Worm (Caenorhabditis elegans): ENCODE results near the gene ctf-4.

The ctf-4 gene

DNA sequence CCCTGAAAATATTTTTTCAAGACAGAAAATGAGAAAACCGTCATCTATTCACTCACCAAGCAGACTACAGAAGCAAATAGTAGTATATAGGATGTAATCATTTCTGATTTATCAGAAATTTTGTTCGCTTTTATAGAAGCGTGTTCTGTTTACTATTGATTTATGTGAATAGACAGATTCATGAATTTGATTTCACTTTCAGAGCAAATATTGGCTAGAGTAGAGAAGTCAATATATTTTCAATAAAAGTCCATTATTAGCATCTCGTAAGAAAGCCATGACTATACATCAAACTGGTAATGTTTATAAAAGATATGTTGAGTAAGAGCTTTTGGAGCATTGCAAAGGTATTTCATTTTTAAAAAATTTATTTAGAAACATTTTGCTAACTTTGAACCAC is 34.1 kb downstream of the ctf-4 start, which contains the start of gene scvp-1 (continued):
- TF ChIP-seq rpc-1 (optimal IDR thresholded peaks at IDR 0.05) (no peak), rpc-1 (tag; optimal IDR thresholded peaks at IDR 0.05) (no peak)

DNA sequence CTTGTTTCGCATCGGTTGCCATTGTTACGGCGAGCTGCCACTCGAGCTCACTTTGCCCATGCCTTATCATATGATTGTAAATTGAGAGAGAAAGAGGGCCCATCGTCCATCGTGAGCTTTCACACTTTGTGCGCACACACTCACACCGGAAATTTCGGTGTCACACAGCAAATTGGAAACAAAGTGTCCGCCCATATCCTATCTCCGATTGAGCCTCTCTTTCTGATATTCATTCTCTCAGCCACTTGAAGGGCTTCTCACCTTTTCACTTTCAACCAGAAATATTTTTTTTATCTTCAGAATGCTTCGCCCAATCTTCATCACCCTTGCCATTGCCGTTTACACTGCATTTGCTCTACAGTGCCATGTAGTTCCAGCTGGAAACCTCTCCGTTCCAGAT is 35.8 kb downstream of the ctf-4 start, which contains the start of gene F58B4.3:
Gene F58B4.3 (plus strand): TSS at position 301 of the 400 bp plus-strand sequence.
- TF ChIP-seq ekl-4 (GFP tag; IDR thresholded peaks at IDR 0.05): no peak
- no peak for TF ChIP-seq tlf-1 (GFP tag; optimal IDR thresholded peaks at IDR 0.05)

DNA sequence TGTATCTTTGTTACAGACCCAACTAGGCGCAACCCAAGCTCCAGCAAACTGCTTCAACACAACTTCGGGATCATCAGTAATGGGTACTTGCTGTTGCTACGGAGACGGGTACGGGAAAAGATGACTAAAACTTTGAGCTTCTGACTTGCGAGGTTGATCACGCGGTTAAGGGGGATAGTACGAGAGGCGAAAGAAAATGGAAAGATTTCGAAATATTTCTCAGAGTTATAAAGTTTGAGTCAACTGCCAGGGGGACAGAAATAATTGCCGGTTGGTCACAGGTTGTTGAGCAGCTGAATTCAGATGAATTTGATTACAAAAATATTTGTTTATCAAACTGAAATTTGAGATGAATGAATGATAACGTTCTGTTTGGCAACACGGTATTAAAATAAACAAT is 39.7 kb downstream of the ctf-4 start:
- TF ChIP-seq tbp1 (GFP tag; optimal IDR thresholded peaks at IDR 0.05) (no peak), pbrm-1 (GFP tag; IDR thresholded peaks at IDR 0.05) (no peak), sptf-2 (GFP tag; optimal IDR thresholded peaks at IDR 0.05) (no peak)

- TF ChIP-seq hmg-1.2 (GFP tag; IDR thresholded peaks at IDR 0.05) (no peak), nfya-2 (GFP tag; IDR thresholded peaks at IDR 0.05) (no peak), let-526 (GFP tag; IDR thresholded peaks at IDR 0.05) (no peak), ztf-25 (GFP tag; IDR thresholded peaks at IDR 0.05) (no peak), tlf-1 (GFP tag; optimal IDR thresholded peaks at IDR 0.05) (no peak), F55B11.4 (tag; optimal IDR thresholded peaks at IDR 0.05; ENCODE audit: borderline replicate concordance, insufficient read depth) (no peak), Y53F4B.3 (GFP tag; IDR thresholded peaks at IDR 0.05) (no peak), F33H1.4 (GFP tag; IDR thresholded peaks at IDR 0.05) (no peak), attf-6 (GFP tag; IDR thresholded peaks at IDR 0.05) (no peak), dpff-1 (tag; optimal IDR thresholded peaks at IDR 0.05) (no peak), ccch-3 (GFP tag; optimal IDR thresholded peaks at IDR 0.05) (no peak), chd-7 (tag; optimal IDR thresholded peaks at IDR 0.05) (no peak), B0035.1 (tag; optimal IDR thresholded peaks at IDR 0.05) (no peak), snpc-1.3 (tag; optimal IDR thresholded peaks at IDR 0.05; ENCODE audit: insufficient read depth) (no peak), ztf-22 (GFP tag; optimal IDR thresholded peaks at IDR 0.05) (no peak)
These were observed 40.6 kb downstream of the ctf-4 start, which contains the start of gene F58B4.6 for ce11 chrV:10924731-10925130. Gene F58B4.6 (plus strand): TSS chrV:10925031.

- no peak for TF ChIP-seq F37B4.10 (GFP tag; IDR thresholded peaks at IDR 0.05)
- TF ChIP-seq cebp-2 (GFP tag; IDR thresholded peaks at IDR 0.05): no peak
- no peak for TF ChIP-seq B0261.1 (tag; optimal IDR thresholded peaks at IDR 0.05)
- no peak for TF ChIP-seq D2030.7 (GFP tag; IDR thresholded peaks at IDR 0.05)
- TF ChIP-seq madf-8 (GFP tag; conservative IDR thresholded peaks at IDR 0.05): no peak
- TF ChIP-seq unc-62 (GFP tag; optimal IDR thresholded peaks at IDR 0.05): no peak
- no peak for TF ChIP-seq lir-1 (GFP tag; conservative IDR thresholded peaks at IDR 0.05)
- no peak for TF ChIP-seq zfh-2 (GFP tag; conservative IDR thresholded peaks at IDR 0.05)
- TF ChIP-seq ztf-26 (tag; optimal IDR thresholded peaks at IDR 0.05): no peak
- no peak for TF ChIP-seq snpc-1.3 (tag; optimal IDR thresholded peaks at IDR 0.05; ENCODE audit: insufficient read depth)
- no peak for TF ChIP-seq rec-8 (tag; optimal IDR thresholded peaks at IDR 0.05)
- TF ChIP-seq xnd-1 (tag; optimal IDR thresholded peaks at IDR 0.05): no peak
- no peak for TF ChIP-seq die-1 (tag; optimal IDR thresholded peaks at IDR 0.05)
- TF ChIP-seq ztf-18 (tag; optimal IDR thresholded peaks at IDR 0.05): no peak
- no peak for TF ChIP-seq rpc-1 (optimal IDR thresholded peaks at IDR 0.05)
- no peak for TF ChIP-seq rpc-1 (tag; optimal IDR thresholded peaks at IDR 0.05)
- TF ChIP-seq dpff-1 (tag; optimal IDR thresholded peaks at IDR 0.05): no peak
- TF ChIP-seq hmg-20 (GFP tag; IDR thresholded peaks at IDR 0.05): no peak
These were observed 42.1 kb downstream of the ctf-4 start, which contains the start of gene F58B4.7 for ce11 chrV:10923229-10923628. Gene F58B4.7 (minus strand): TSS chrV:10923329.

All from whole organism, young adult.